Fruit fly (Drosophila melanogaster): ENCODE results near the gene CG13838.

DNA sequence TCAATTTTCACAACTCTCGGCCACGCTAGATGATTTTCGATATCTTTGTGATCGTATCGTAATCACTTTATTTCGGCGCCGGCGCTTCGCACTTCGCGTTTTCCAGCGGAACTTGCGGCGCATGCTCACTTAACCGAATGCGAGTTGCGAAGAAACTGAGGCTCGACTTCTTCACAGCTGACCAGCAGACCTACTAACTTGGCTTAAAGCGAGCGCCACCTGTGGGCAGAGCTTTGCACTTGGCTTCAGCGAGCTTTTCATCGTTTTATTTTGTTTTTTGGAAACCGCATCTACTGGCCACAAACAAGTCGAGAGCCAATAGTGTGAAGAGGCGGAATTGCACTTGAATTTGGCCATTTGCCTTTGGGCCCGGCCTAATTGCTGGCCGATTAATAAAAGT, 31.6 kb upstream of the CG13838 start, which contains the start of gene CG34375:
- TF ChIP-seq pan (optimal IDR thresholded peaks at IDR 0.05) (no peak), psq (optimal IDR thresholded peaks at IDR 0.05) (no peak)

Measured in whole organism.